Worm (Caenorhabditis elegans) whole organism, L3 larva: Measurements from ENCODE around the gene F48E8.4.

ENCODE experiments used
- ZK546.5 ChIP-seq: sonication (generic microtip); optimal IDR thresholded peaks from 2 replicates; lab custom pipeline; 2017; ENCODE audit warnings: missing biosample characterization, missing genetic modification characterization
- ceh-82 ChIP-seq: fragments of 150-350 bp; optimal IDR thresholded peaks from 2 replicates; lab custom pipeline; 2014; ENCODE audit warnings: missing biosample characterization, missing genetic modification characterization
- ceh-9 ChIP-seq: sonication (generic microtip); optimal IDR thresholded peaks from 2 replicates; lab custom pipeline; 2018; ENCODE audit warnings: missing biosample characterization, missing genetic modification characterization
- daf-12 ChIP-seq: fragments of 150-350 bp; optimal IDR thresholded peaks from 2 replicates; lab custom pipeline; 2014; ENCODE audit warnings: missing biosample characterization, missing genetic modification reagents, missing genetic modification characterization
- elt-1 ChIP-seq: fragments of 150-350 bp; optimal IDR thresholded peaks from 2 replicates; lab custom pipeline; 2014; ENCODE audit warnings: missing biosample characterization, missing genetic modification characterization
- fkh-10 ChIP-seq: sonication (generic microtip); optimal IDR thresholded peaks from 2 replicates; lab custom pipeline; 2017; ENCODE audit warnings: missing biosample characterization, missing genetic modification reagents, missing genetic modification characterization
- lin-15B ChIP-seq: fragments of 150-350 bp; optimal IDR thresholded peaks from 2 replicates; lab custom pipeline; 2014; ENCODE audit warnings: missing biosample characterization, missing genetic modification characterization
- lin-39 ChIP-seq: fragments of 150-350 bp; optimal IDR thresholded peaks from 2 replicates; lab custom pipeline; 2018; ENCODE audit warnings: missing biosample characterization, missing genetic modification reagents, missing genetic modification characterization
- nhr-12 ChIP-seq: fragments of 150-350 bp; optimal IDR thresholded peaks from 2 replicates; lab custom pipeline; 2014; ENCODE audit warnings: missing biosample characterization, missing genetic modification characterization
- nhr-237 ChIP-seq: fragments of 150-350 bp; optimal IDR thresholded peaks from 2 replicates; lab custom pipeline; 2014; ENCODE audit warnings: missing biosample characterization, missing genetic modification characterization
- nhr-25 ChIP-seq: sonication (generic microtip); optimal IDR thresholded peaks from 2 replicates; lab custom pipeline; 2017; ENCODE audit warnings: missing biosample characterization, missing genetic modification characterization
- pqm-1 ChIP-seq: fragments of 150-350 bp; optimal IDR thresholded peaks from 2 replicates; lab custom pipeline; 2017; ENCODE audit warnings: missing biosample characterization, missing genetic modification characterization, inconsistent platforms
- unc-39 ChIP-seq: sonication (generic microtip); optimal IDR thresholded peaks from 4 replicates; lab custom pipeline; 2017; ENCODE audit warnings: missing biosample characterization, missing genetic modification characterization

DNA sequence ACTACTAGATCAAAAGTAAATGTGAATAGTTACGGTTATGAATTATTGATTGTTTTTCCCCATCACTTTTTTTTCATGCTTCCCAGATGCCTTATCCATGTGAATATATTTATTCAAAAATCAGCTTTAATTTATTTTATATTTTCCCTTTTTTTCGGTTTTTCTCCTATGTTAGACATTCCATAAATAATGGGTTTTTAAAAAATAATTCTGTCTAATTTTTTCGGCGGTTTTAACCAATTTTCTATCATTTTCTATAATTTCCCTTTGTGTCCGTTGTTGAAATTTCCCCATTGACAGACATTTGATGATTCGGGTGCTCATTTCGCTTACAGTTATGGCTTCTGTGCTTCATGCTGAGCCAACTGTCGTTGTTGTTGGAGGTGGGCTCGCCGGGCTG, 7.7 kb downstream of the F48E8.4 start, which contains the start of gene F48E8.3:
- TF ChIP-seq ceh-9 (tag; lab: Kevin White, UChicago), result no peak
- TF ChIP-seq nhr-25, result no peak
- no peak for TF ChIP-seq ZK546.5 (tag; lab: Kevin White, UChicago)
- no peak for TF ChIP-seq elt-1 (tag; lab: Kevin White, UChicago)
- no peak for TF ChIP-seq fkh-10
- no peak for TF ChIP-seq lin-39 (tag; lab: Kevin White, UChicago)
- no peak for TF ChIP-seq nhr-237
- TF ChIP-seq ceh-82 (tag; lab: Kevin White, UChicago), result no peak
- no peak for TF ChIP-seq unc-39 (tag; lab: Kevin White, UChicago)
- no peak for TF ChIP-seq nhr-12 (tag; lab: Kevin White, UChicago)
- no peak for TF ChIP-seq lin-15B (tag; lab: Kevin White, UChicago)
- no peak for TF ChIP-seq pqm-1 (tag; lab: Kevin White, UChicago)
- no peak for TF ChIP-seq daf-12
